Worm (Caenorhabditis elegans) whole organism, late embryonic: Measurements from ENCODE around the gene dpy-31.

Experiments
- C08G9.2 ChIP-seq: sonication (generic microtip); optimal IDR thresholded peaks from 2 replicates; lab custom pipeline; 2016; ENCODE audit warnings: mild to moderate bottlenecking, missing genetic modification characterization, moderate library complexity, missing compliant biosample characterization
- C38D4.7 ChIP-seq: fragments of 200-800 bp; sonication (Bioruptor generic); optimal IDR thresholded peaks from 2 replicates; lab custom pipeline; 2018; ENCODE audit warnings: mild to moderate bottlenecking, missing genetic modification characterization, moderate library complexity, missing compliant biosample characterization
- F13H6.1 ChIP-seq: sonication (generic microtip); optimal IDR thresholded peaks from 2 replicates; lab custom pipeline; 2016; ENCODE audit warnings: missing genetic modification characterization, missing compliant biosample characterization
- Y22D7AL.16 ChIP-seq: sonication (generic microtip); optimal IDR thresholded peaks from 2 replicates; lab custom pipeline; 2016; ENCODE audit warnings: missing genetic modification characterization, missing compliant biosample characterization
- ama-1 ChIP-seq: fragments of 150-350 bp; optimal IDR thresholded peaks from 2 replicates; lab custom pipeline; 2014
- ceh-18 ChIP-seq: sonication (generic microtip); optimal IDR thresholded peaks from 2 replicates; lab custom pipeline; 2016; ENCODE audit warnings: missing genetic modification characterization, missing compliant biosample characterization
- ceh-19 ChIP-seq: fragments of 200-800 bp; sonication (Bioruptor generic); optimal IDR thresholded peaks from 2 replicates; lab custom pipeline; 2018; ENCODE audit warnings: mild to moderate bottlenecking, missing genetic modification characterization, missing compliant biosample characterization
- ceh-2 ChIP-seq: sonication (generic microtip); optimal IDR thresholded peaks from 2 replicates; lab custom pipeline; 2016; ENCODE audit warnings: missing genotype, missing genetic modification characterization, missing compliant biosample characterization
- ceh-31 ChIP-seq: sonication (generic microtip); optimal IDR thresholded peaks from 2 replicates; lab custom pipeline; 2016; ENCODE audit warnings: missing genetic modification characterization, missing compliant biosample characterization
- ceh-34 ChIP-seq: sonication (generic microtip); optimal IDR thresholded peaks from 2 replicates; lab custom pipeline; 2016; ENCODE audit warnings: mild to moderate bottlenecking, missing genetic modification characterization, missing compliant biosample characterization
- ceh-9 ChIP-seq: sonication (generic microtip); optimal IDR thresholded peaks from 2 replicates; lab custom pipeline; 2016; ENCODE audit warnings: mild to moderate bottlenecking, missing genetic modification characterization, inconsistent platforms, missing compliant biosample characterization
- che-1 ChIP-seq: sonication (generic microtip); optimal IDR thresholded peaks from 2 replicates; lab custom pipeline; 2016; ENCODE audit warnings: mild to moderate bottlenecking, missing genetic modification characterization, missing compliant biosample characterization
- dmd-4 ChIP-seq: sonication (generic microtip); optimal IDR thresholded peaks from 2 replicates; lab custom pipeline; 2016; ENCODE audit warnings: borderline replicate concordance, missing genetic modification characterization, missing compliant biosample characterization
- elt-4 ChIP-seq: sonication (generic microtip); optimal IDR thresholded peaks from 2 replicates; lab custom pipeline; 2016; ENCODE audit warnings: missing genetic modification characterization, missing compliant biosample characterization
- ets-4 ChIP-seq: sonication (generic microtip); optimal IDR thresholded peaks from 2 replicates; lab custom pipeline; 2016; ENCODE audit warnings: missing genetic modification characterization, missing compliant biosample characterization
- eyg-1 ChIP-seq: sonication (generic microtip); optimal IDR thresholded peaks from 2 replicates; lab custom pipeline; 2016; ENCODE audit warnings: missing genotype, missing genetic modification characterization, missing compliant biosample characterization
- fax-1 ChIP-seq: sonication (generic microtip); optimal IDR thresholded peaks from 2 replicates; lab custom pipeline; 2016; ENCODE audit warnings: missing genotype, missing genetic modification characterization, missing compliant biosample characterization
- fkh-10 ChIP-seq: fragments of 150-350 bp; optimal IDR thresholded peaks from 2 replicates; lab custom pipeline; 2014; ENCODE audit warnings: missing biosample characterization, missing genetic modification reagents, missing genetic modification characterization
- gmeb-2 ChIP-seq: sonication (generic microtip); optimal IDR thresholded peaks from 2 replicates; lab custom pipeline; 2016; ENCODE audit warnings: missing genetic modification characterization, inconsistent platforms, missing compliant biosample characterization
- hlh-13 ChIP-seq: fragments of 200-800 bp; sonication (Bioruptor generic); optimal IDR thresholded peaks from 2 replicates; lab custom pipeline; 2018; ENCODE audit warnings: mild to moderate bottlenecking, missing genetic modification characterization, missing compliant biosample characterization
- hlh-30 ChIP-seq: sonication (generic microtip); optimal IDR thresholded peaks from 2 replicates; lab custom pipeline; 2017; ENCODE audit warnings: antibody characterized with exemption, missing genetic modification characterization, missing compliant biosample characterization; ENCODE audit not compliant: insufficient read depth
- lim-6 ChIP-seq: sonication (generic microtip); optimal IDR thresholded peaks from 2 replicates; lab custom pipeline; 2016; ENCODE audit warnings: missing genetic modification characterization, missing compliant biosample characterization
- nfya-1 ChIP-seq: sonication (generic microtip); optimal IDR thresholded peaks from 2 replicates; lab custom pipeline; 2017; ENCODE audit warnings: missing genetic modification characterization, mild to moderate bottlenecking, missing compliant biosample characterization, antibody characterized with exemption, moderate library complexity
- nhr-11 ChIP-seq: fragments of 150-350 bp; optimal IDR thresholded peaks from 2 replicates; lab custom pipeline; 2014; ENCODE audit warnings: missing biosample characterization, missing genetic modification characterization
- nhr-232 ChIP-seq: sonication (generic microtip); optimal IDR thresholded peaks from 2 replicates; lab custom pipeline; 2016; ENCODE audit warnings: missing genetic modification characterization, missing compliant biosample characterization
- pat-9 ChIP-seq: fragments of 200-800 bp; sonication (Bioruptor generic); optimal IDR thresholded peaks from 2 replicates; lab custom pipeline; 2018; ENCODE audit warnings: mild to moderate bottlenecking, missing genetic modification characterization, moderate library complexity, missing compliant biosample characterization
- ref-2 ChIP-seq: sonication (generic microtip); optimal IDR thresholded peaks from 2 replicates; lab custom pipeline; 2016; ENCODE audit warnings: missing genetic modification characterization, missing compliant biosample characterization
- rnt-1 ChIP-seq: sonication (generic microtip); optimal IDR thresholded peaks from 2 replicates; lab custom pipeline; 2016; ENCODE audit warnings: missing genetic modification characterization, missing compliant biosample characterization
- sdc-2 ChIP-seq: sonication (generic microtip); optimal IDR thresholded peaks from 2 replicates; lab custom pipeline; 2016; ENCODE audit warnings: missing genotype, missing genetic modification characterization, missing compliant biosample characterization
- syd-9 ChIP-seq: sonication (generic microtip); optimal IDR thresholded peaks from 2 replicates; lab custom pipeline; 2016; ENCODE audit warnings: mild to moderate bottlenecking, missing genetic modification characterization, moderate library complexity, missing compliant biosample characterization
- tbx-2 ChIP-seq: sonication (generic microtip); optimal IDR thresholded peaks from 2 replicates; lab custom pipeline; 2016; ENCODE audit warnings: missing genetic modification characterization, missing compliant biosample characterization
- tbx-7 ChIP-seq: sonication (generic microtip); optimal IDR thresholded peaks from 2 replicates; lab custom pipeline; 2016; ENCODE audit warnings: missing genotype, missing genetic modification characterization, missing compliant biosample characterization
- ttx-3 ChIP-seq: sonication (generic microtip); optimal IDR thresholded peaks from 2 replicates; lab custom pipeline; 2016; ENCODE audit warnings: missing genetic modification reagents, missing genetic modification characterization, missing compliant biosample characterization
- unc-3 ChIP-seq, 2 experiments: fragments of 200-800 bp in 1 of 2; sonication (Bioruptor generic) in 1 of 2; sonication (generic microtip) in 1 of 2; conservative IDR thresholded peaks in 1 of 2; optimal IDR thresholded peaks in 1 of 2; 2 replicates each; pipeline versions ENCODE4 v1.3.6 to Lab custom; 2016 to 2022; ENCODE audit warnings: missing compliant biosample characterization in 2 of 2, missing genetic modification characterization in 2 of 2, missing genetic modification reagents in 1 of 2
- unc-42 ChIP-seq: sonication (generic microtip); optimal IDR thresholded peaks from 2 replicates; lab custom pipeline; 2016; ENCODE audit warnings: missing genotype, missing genetic modification characterization, missing compliant biosample characterization
- unc-55 ChIP-seq: sonication (generic microtip); optimal IDR thresholded peaks from 2 replicates; lab custom pipeline; 2017; ENCODE audit warnings: missing biosample characterization, missing genetic modification reagents, missing genetic modification characterization
- zip-5 ChIP-seq: sonication (generic microtip); optimal IDR thresholded peaks from 2 replicates; lab custom pipeline; 2016; ENCODE audit warnings: missing genetic modification characterization, missing compliant biosample characterization
- ztf-16 ChIP-seq: sonication (generic microtip); optimal IDR thresholded peaks from 2 replicates; lab custom pipeline; 2017; ENCODE audit warnings: missing genetic modification characterization, missing compliant biosample characterization

dpy-31 gene

DNA sequence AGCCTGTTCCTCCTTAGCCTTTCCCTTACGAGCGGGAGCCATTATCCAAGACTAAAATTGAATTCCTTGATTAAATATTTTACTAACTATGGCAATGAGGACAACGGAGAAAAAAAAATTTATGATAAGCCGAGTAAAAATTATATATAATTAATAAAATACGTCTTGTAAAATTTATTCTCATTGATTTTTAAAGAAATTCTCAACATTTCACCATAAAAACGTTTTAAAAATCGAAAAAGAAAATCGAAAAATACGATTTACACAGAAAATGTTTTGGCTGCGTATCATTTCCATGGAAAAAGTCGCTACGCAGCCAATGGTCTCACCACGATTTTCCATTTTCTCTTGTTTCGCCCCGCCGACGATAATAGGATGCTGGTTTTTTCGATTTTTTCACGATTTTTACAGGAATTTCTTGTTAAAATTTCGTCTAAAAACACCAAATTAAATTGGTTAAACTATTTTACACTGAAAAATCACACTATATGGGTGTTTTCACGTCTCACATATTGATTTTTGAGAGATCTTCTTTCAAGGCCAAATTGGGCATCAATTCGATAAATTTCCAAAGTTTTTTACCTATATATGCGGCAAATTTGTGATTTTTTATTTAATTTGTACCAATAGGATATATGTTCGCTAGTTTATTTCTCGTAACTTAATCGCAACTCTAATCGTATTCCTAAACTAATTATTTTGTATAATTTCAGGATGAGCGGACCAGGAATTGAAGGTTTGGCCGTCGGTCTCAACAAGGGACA lies 22.3 kb upstream of the dpy-31 start, which contains the start of the genes rps-14 and rpl-36 (continued):
- TF ChIP-seq tbx-7 = no peak
- no peak for TF ChIP-seq ceh-2 (tag; lab: Kevin White, UChicago)
- TF ChIP-seq hlh-13 (GFP tag; lab: Kevin White, UChicago) = no peak
- no peak for TF ChIP-seq Y22D7AL.16
- TF ChIP-seq, all 69 proteins: peak for 11

- TF ChIP-seq C38D4.7 (GFP tag; lab: Kevin White, UChicago) = no peak
- TF ChIP-seq nhr-232 (tag; lab: Kevin White, UChicago) = no peak
- no peak for TF ChIP-seq pat-9 (tag; lab: Kevin White, UChicago)
- no peak for TF ChIP-seq gmeb-2 (tag; lab: Kevin White, UChicago)
- TF ChIP-seq ref-2 (tag; lab: Kevin White, UChicago) = no peak
- no peak for TF ChIP-seq nfya-1 (tag; lab: Kevin White, UChicago)
- TF ChIP-seq elt-4 (tag; lab: Kevin White, UChicago) = no peak
- no peak for TF ChIP-seq ceh-18 (tag; lab: Kevin White, UChicago)
- TF ChIP-seq nhr-11 (tag; lab: Kevin White, UChicago) = no peak
- TF ChIP-seq eyg-1 (tag; lab: Kevin White, UChicago) = no peak
- TF ChIP-seq ama-1 = no peak
- no peak for TF ChIP-seq fkh-10
- TF ChIP-seq lim-6 (tag; lab: Kevin White, UChicago) = no peak
- TF ChIP-seq unc-55 = no peak
- no peak for TF ChIP-seq dmd-4 (tag; lab: Kevin White, UChicago)
- no peak for TF ChIP-seq rnt-1 (tag; lab: Kevin White, UChicago)
- no peak for TF ChIP-seq ceh-19 (GFP tag; lab: Kevin White, UChicago)
Observed at ce11 chrIII:7180613-7181012, 21.4 kb upstream of the dpy-31 start, which contains the start of gene ndab-2. ndab-2 (plus strand) TSS chrIII:7180752.

ce11 chrIII:7181822-7182221 lies 20.2 kb upstream of the dpy-31 start, which contains the start of gene epg-4:
epg-4 (plus strand) TSS chrIII:7182167.
- TF ChIP-seq hlh-30 (tag; lab: Kevin White, UChicago) (peak; percentile 91), rnt-1 (tag; lab: Kevin White, UChicago) (peak; percentile 34), unc-42 (tag; lab: Kevin White, UChicago) (peak; percentile 3), ttx-3 (tag; lab: Kevin White, UChicago) (peak; percentile 11), ceh-18 (tag; lab: Kevin White, UChicago) (peak; percentile 12), ceh-19 (GFP tag; lab: Kevin White, UChicago) (no peak), F13H6.1 (tag; lab: Kevin White, UChicago) (no peak), ref-2 (tag; lab: Kevin White, UChicago) (peak; percentile 32), syd-9 (no peak), ceh-31 (tag; lab: Kevin White, UChicago) (peak; percentile 73), tbx-2 (tag; lab: Kevin White, UChicago) (peak; percentile 22)

ce11 chrIII:7184022-7184421 lies 18.0 kb upstream of the dpy-31 start, which contains the start of gene yju-2:
yju-2 (plus strand) TSS chrIII:7184336.
- TF ChIP-seq unc-3 (GFP tag; conservative IDR thresholded peaks at IDR 0.05; lab: Robert Waterston, UW) = no peak
- TF ChIP-seq unc-3 (tag; optimal IDR thresholded peaks at IDR 0.05; lab: Kevin White, UChicago) = no peak
- TF ChIP-seq nfya-1 (tag; lab: Kevin White, UChicago) = peak; percentile 27
- peak; percentile 66 for TF ChIP-seq ceh-31 (tag; lab: Kevin White, UChicago)
- no peak for TF ChIP-seq ceh-9 (tag; lab: Kevin White, UChicago)
- no peak for TF ChIP-seq tbx-7
- no peak for TF ChIP-seq fax-1 (tag; lab: Kevin White, UChicago)
- peak; percentile 57 for TF ChIP-seq tbx-2 (tag; lab: Kevin White, UChicago)
- peak; percentile 26 for TF ChIP-seq zip-5
- TF ChIP-seq sdc-2 (tag; lab: Kevin White, UChicago) = peak; percentile 2
- TF ChIP-seq ceh-34 (tag; lab: Kevin White, UChicago) = no peak
- peak; percentile 22 for TF ChIP-seq ets-4 (tag; lab: Kevin White, UChicago)
- TF ChIP-seq ceh-2 (tag; lab: Kevin White, UChicago) = peak; percentile 51
- no peak for TF ChIP-seq ztf-16 (tag; lab: Kevin White, UChicago)
- TF ChIP-seq unc-42 (tag; lab: Kevin White, UChicago) = peak; percentile 14
- peak; percentile 21 for TF ChIP-seq C08G9.2 (tag; lab: Kevin White, UChicago)
- peak; percentile 47 for TF ChIP-seq ref-2 (tag; lab: Kevin White, UChicago)
- no peak for TF ChIP-seq che-1 (tag; lab: Kevin White, UChicago)
